Fruit fly (Drosophila melanogaster) whole organism, embryonic: ENCODE measurements around the gene Clk.

Source experiments
- Adf1 ChIP-seq: fragments of 200-800 bp; sonication (Bioruptor generic); IDR thresholded peaks from 2 replicates; pipeline ENCODE4 v1.3.6; 2022; ENCODE audit warnings: missing biosample characterization, missing genetic modification characterization
- Aef1 ChIP-seq: fragments of 200-800 bp; sonication (Bioruptor generic); IDR thresholded peaks from 3 replicates; pipeline ENCODE4 v1.3.6; 2022; ENCODE audit warnings: missing biosample characterization, missing genetic modification characterization
- Atf6 ChIP-seq: fragments of 200-800 bp; sonication (Bioruptor generic); IDR thresholded peaks from 2 replicates; pipeline ENCODE4 v1.3.6; 2022; ENCODE audit warnings: missing biosample characterization, missing genetic modification characterization
- Bdp1 ChIP-seq: fragments of 200-800 bp; sonication (Bioruptor generic); optimal IDR thresholded peaks from 3 replicates; lab custom pipeline; 2016; ENCODE audit warnings: missing biosample characterization, missing genetic modification characterization
- Bteb2 ChIP-seq: fragments of 200-800 bp; sonication (Bioruptor generic); optimal IDR thresholded peaks from 2 replicates; lab custom pipeline; 2016; ENCODE audit warnings: missing biosample characterization, missing genetic modification characterization
- CG10274 ChIP-seq: fragments of 200-800 bp; sonication (Bioruptor generic); optimal IDR thresholded peaks from 3 replicates; lab custom pipeline; 2017; ENCODE audit warnings: missing biosample characterization, mild to moderate bottlenecking, missing genetic modification characterization
- CG11723 ChIP-seq: fragments of 200-800 bp; sonication (Bioruptor generic); optimal IDR thresholded peaks from 2 replicates; lab custom pipeline; 2017; ENCODE audit warnings: missing biosample characterization, mild to moderate bottlenecking, missing genetic modification characterization
- CG12659 ChIP-seq: fragments of 200-800 bp; sonication (Bioruptor generic); optimal IDR thresholded peaks from 3 replicates; lab custom pipeline; 2017; ENCODE audit warnings: mild to moderate bottlenecking, missing biosample characterization, missing genetic modification reagents, missing genetic modification characterization
- CG13624 ChIP-seq: fragments of 200-800 bp; sonication (Bioruptor generic); optimal IDR thresholded peaks from 2 replicates; lab custom pipeline; 2016; ENCODE audit warnings: missing biosample characterization, missing genetic modification characterization
- CG13894 ChIP-seq: fragments of 200-800 bp; sonication (Bioruptor generic); optimal IDR thresholded peaks from 3 replicates; lab custom pipeline; 2018; ENCODE audit warnings: missing biosample characterization, mild to moderate bottlenecking, missing genetic modification characterization, moderate library complexity
- CG14014 ChIP-seq: fragments of 200-800 bp; sonication (Bioruptor generic); IDR thresholded peaks from 2 replicates; pipeline ENCODE4 v1.3.6; 2022; ENCODE audit warnings: missing biosample characterization, missing genetic modification characterization
- CG17912 ChIP-seq: fragments of 200-800 bp; sonication (Bioruptor generic); optimal IDR thresholded peaks from 2 replicates; lab custom pipeline; 2018; ENCODE audit warnings: missing biosample characterization, mild to moderate bottlenecking, missing genetic modification characterization
- CG1832 ChIP-seq: fragments of 200-800 bp; sonication (Bioruptor generic); optimal IDR thresholded peaks from 2 replicates; lab custom pipeline; 2017; ENCODE audit warnings: missing biosample characterization, mild to moderate bottlenecking, missing genetic modification characterization, inconsistent platforms
- CG18599 ChIP-seq: fragments of 200-800 bp; sonication (Bioruptor generic); optimal IDR thresholded peaks from 3 replicates; lab custom pipeline; 2017; ENCODE audit warnings: missing biosample characterization, missing genetic modification characterization, mild to moderate bottlenecking, moderate library complexity, missing genetic modification reagents
- CG2120 ChIP-seq: fragments of 200-800 bp; sonication (Bioruptor generic); optimal IDR thresholded peaks from 3 replicates; lab custom pipeline; 2016; ENCODE audit warnings: missing biosample characterization, missing genetic modification characterization
- CG30403 ChIP-seq: fragments of 200-800 bp; sonication (Bioruptor generic); optimal IDR thresholded peaks from 3 replicates; lab custom pipeline; 2016; ENCODE audit warnings: missing biosample characterization, missing genetic modification characterization
- CG34224 ChIP-seq: fragments of 200-800 bp; sonication (Bioruptor generic); IDR thresholded peaks from 3 replicates; pipeline ENCODE4 v1.3.6; 2022; ENCODE audit warnings: missing biosample characterization, missing genetic modification characterization; ENCODE audit not compliant: partially characterized antibody
- CG4617 ChIP-seq: fragments of 200-800 bp; sonication (Bioruptor generic); optimal IDR thresholded peaks from 3 replicates; lab custom pipeline; 2016; ENCODE audit warnings: missing biosample characterization, missing genetic modification characterization, borderline replicate concordance
- CG4820 ChIP-seq: fragments of 200-800 bp; sonication (Bioruptor generic); optimal IDR thresholded peaks from 3 replicates; lab custom pipeline; 2016; ENCODE audit warnings: missing biosample characterization, missing genetic modification characterization
- CG6272 ChIP-seq: fragments of 200-800 bp; sonication (Bioruptor generic); IDR thresholded peaks from 2 replicates; pipeline ENCODE4 v1.3.6; 2022; ENCODE audit warnings: missing biosample characterization, missing genetic modification characterization
- CG9817 ChIP-seq: fragments of 200-800 bp; sonication (Bioruptor generic); optimal IDR thresholded peaks from 2 replicates; lab custom pipeline; 2018; ENCODE audit warnings: missing biosample characterization, mild to moderate bottlenecking, missing genetic modification characterization, moderate library complexity
- Dbx ChIP-seq: fragments of 200-800 bp; sonication (Bioruptor generic); IDR thresholded peaks from 3 replicates; pipeline ENCODE4 v1.3.6; 2022; ENCODE audit warnings: missing biosample characterization, missing genetic modification characterization
- E2f1 ChIP-seq: fragments of 200-800 bp; sonication (Bioruptor generic); IDR thresholded peaks from 2 replicates; pipeline ENCODE4 v1.3.6; 2022; ENCODE audit warnings: missing biosample characterization, missing genetic modification characterization
- Ets65A ChIP-seq: fragments of 200-800 bp; sonication (Bioruptor generic); peaks from one replicate; lab custom pipeline; 2016; ENCODE audit warnings: missing biosample characterization, missing genetic modification characterization
- Gsc ChIP-seq: fragments of 200-800 bp; sonication (Bioruptor generic); IDR thresholded peaks from 2 replicates; pipeline ENCODE4 v1.3.6; 2022; ENCODE audit warnings: missing biosample characterization, missing genetic modification characterization
- H15 ChIP-seq: fragments of 200-800 bp; sonication (Bioruptor generic); IDR thresholded peaks from 3 replicates; pipeline ENCODE4 v1.3.6; 2022; ENCODE audit warnings: missing biosample characterization, missing genetic modification characterization
- Hmr ChIP-seq: fragments of 200-800 bp; sonication (Bioruptor generic); optimal IDR thresholded peaks from 3 replicates; lab custom pipeline; 2017; ENCODE audit warnings: mild to moderate bottlenecking, missing biosample characterization, missing genetic modification reagents, missing genetic modification characterization
- MBD-R2 ChIP-seq: fragments of 200-800 bp; sonication (Bioruptor generic); IDR thresholded peaks from 2 replicates; pipeline ENCODE4 v1.3.6; 2022; ENCODE audit warnings: missing biosample characterization, missing genetic modification characterization
- NFAT ChIP-seq: fragments of 200-800 bp; sonication (Bioruptor generic); IDR thresholded peaks from 2 replicates; pipeline ENCODE4 v1.3.6; 2022; ENCODE audit warnings: missing biosample characterization, missing genetic modification characterization
- Oli ChIP-seq: fragments of 200-800 bp; sonication (Bioruptor generic); optimal IDR thresholded peaks from 2 replicates; lab custom pipeline; 2018; ENCODE audit warnings: missing biosample characterization, mild to moderate bottlenecking, missing genetic modification characterization, moderate library complexity
- bcd ChIP-seq: fragments of 200-800 bp; sonication (Bioruptor generic); optimal IDR thresholded peaks from 2 replicates; lab custom pipeline; 2017; ENCODE audit warnings: missing biosample characterization, mild to moderate bottlenecking, missing genetic modification characterization
- caup ChIP-seq: fragments of 200-800 bp; sonication (Bioruptor generic); optimal IDR thresholded peaks from 3 replicates; lab custom pipeline; 2017; ENCODE audit warnings: missing biosample characterization, mild to moderate bottlenecking, missing genetic modification characterization, moderate library complexity; ENCODE audit not compliant: severe bottlenecking
- chm ChIP-seq: fragments of 200-800 bp; sonication (Bioruptor generic); IDR thresholded peaks from 2 replicates; pipeline ENCODE4 v1.3.6; 2022; ENCODE audit warnings: missing biosample characterization, missing genetic modification characterization
- emc ChIP-seq: fragments of 200-800 bp; sonication (Bioruptor generic); optimal IDR thresholded peaks from 2 replicates; lab custom pipeline; 2016; ENCODE audit warnings: missing biosample characterization, missing genetic modification characterization
- en ChIP-seq: fragments of 200-800 bp; sonication (Bioruptor generic); optimal IDR thresholded peaks from 2 replicates; lab custom pipeline; 2016; ENCODE audit warnings: missing biosample characterization, missing genetic modification characterization
- fd3F ChIP-seq: fragments of 200-800 bp; sonication (Bioruptor generic); optimal IDR thresholded peaks from 2 replicates; lab custom pipeline; 2018; ENCODE audit warnings: missing biosample characterization, mild to moderate bottlenecking, missing genetic modification characterization, moderate library complexity
- fd64A ChIP-seq: fragments of 200-800 bp; sonication (Bioruptor generic); optimal IDR thresholded peaks from 3 replicates; lab custom pipeline; 2018; ENCODE audit warnings: missing biosample characterization, mild to moderate bottlenecking, missing genetic modification characterization
- fru ChIP-seq: fragments of >200 bp; optimal IDR thresholded peaks from 2 replicates; lab custom pipeline; 2017
- grn ChIP-seq: fragments of 200-800 bp; sonication (Bioruptor generic); optimal IDR thresholded peaks from 3 replicates; lab custom pipeline; 2017; ENCODE audit warnings: missing biosample characterization, missing genetic modification characterization
- lab ChIP-seq: fragments of 200-800 bp; sonication (Bioruptor generic); optimal IDR thresholded peaks from 3 replicates; lab custom pipeline; 2017; ENCODE audit warnings: missing biosample characterization, missing genetic modification characterization, mild to moderate bottlenecking, moderate library complexity, missing genetic modification reagents
- lilli ChIP-seq: fragments of 200-800 bp; sonication (Bioruptor generic); optimal IDR thresholded peaks from 3 replicates; lab custom pipeline; 2016; ENCODE audit warnings: missing biosample characterization, missing genetic modification characterization
- luna ChIP-seq: fragments of 200-800 bp; sonication (Bioruptor generic); optimal IDR thresholded peaks from 2 replicates; lab custom pipeline; 2016; ENCODE audit warnings: missing biosample characterization, missing genetic modification characterization
- mld ChIP-seq: fragments of 200-800 bp; sonication (Bioruptor generic); IDR thresholded peaks from 3 replicates; pipeline ENCODE4 v1.3.6; 2022; ENCODE audit warnings: missing biosample characterization, missing genetic modification characterization; ENCODE audit not compliant: partially characterized antibody
- nerfin-1 ChIP-seq: fragments of 200-800 bp; sonication (Bioruptor generic); optimal IDR thresholded peaks from 3 replicates; lab custom pipeline; 2019; ENCODE audit warnings: missing biosample characterization, mild to moderate bottlenecking, missing genetic modification characterization, moderate library complexity
- psq ChIP-seq: fragments of 200-800 bp; sonication (Bioruptor generic); optimal IDR thresholded peaks from 2 replicates; lab custom pipeline; 2017; ENCODE audit warnings: missing biosample characterization, missing genetic modification characterization
- row ChIP-seq: fragments of 200-800 bp; sonication (Bioruptor generic); IDR thresholded peaks from 3 replicates; pipeline ENCODE4 v1.3.6; 2022; ENCODE audit warnings: missing biosample characterization, missing genetic modification characterization
- schlank ChIP-seq: fragments of 200-800 bp; sonication (Bioruptor generic); optimal IDR thresholded peaks from 2 replicates; lab custom pipeline; 2018; ENCODE audit warnings: missing biosample characterization, mild to moderate bottlenecking, missing genetic modification characterization
- scrt ChIP-seq: fragments of 200-800 bp; sonication (Bioruptor generic); optimal IDR thresholded peaks from 2 replicates; lab custom pipeline; 2018; ENCODE audit warnings: missing biosample characterization, mild to moderate bottlenecking, missing genetic modification characterization, moderate library complexity
- slbo ChIP-seq: fragments of 200-800 bp; sonication (Bioruptor generic); IDR thresholded peaks from 2 replicates; pipeline ENCODE4 v1.3.6; 2022; ENCODE audit warnings: missing biosample characterization, missing genetic modification characterization
- sug ChIP-seq: fragments of 200-800 bp; optimal IDR thresholded peaks from 2 replicates; lab custom pipeline; 2019; ENCODE audit warnings: missing biosample characterization, mild to moderate bottlenecking, missing genetic modification characterization, moderate library complexity
- tin ChIP-seq: fragments of 200-800 bp; sonication (Bioruptor generic); optimal IDR thresholded peaks from 3 replicates; lab custom pipeline; 2016; ENCODE audit warnings: missing biosample characterization, missing genetic modification characterization

The Clk gene

dm6 chr3L:7759835-7760780, 15.3 kb downstream of the Clk start, which contains the start of gene Hn (continued):
- TF ChIP-seq CG4617 (GFP tag; lab: Kevin White, UChicago), result no peak
- peak; percentile 23 for TF ChIP-seq bcd (GFP tag; lab: Kevin White, UChicago)
- TF ChIP-seq lab (GFP tag; lab: Kevin White, UChicago), result peak; percentile 19
- TF ChIP-seq row (GFP tag; lab: Robert Waterston, UW), result peak; percentile 39; the same call in 2 of the 3 replicates
- peak; percentile 14 for TF ChIP-seq CG18599 (GFP tag; lab: Kevin White, UChicago)
- peak; percentile 8 for TF ChIP-seq CG30403
- TF ChIP-seq lilli (GFP tag; lab: Kevin White, UChicago), result peak; percentile 17
- TF ChIP-seq CG2120, result peak; percentile 78
- peak; percentile 26 for TF ChIP-seq Hmr (GFP tag; lab: Kevin White, UChicago)
- TF ChIP-seq en (GFP tag; lab: Kevin White, UChicago), result no peak
- TF ChIP-seq Gsc (GFP tag; lab: Robert Waterston, UW), result no peak
- peak; percentile 18 for TF ChIP-seq CG13624 (GFP tag; lab: Kevin White, UChicago)
- no peak for TF ChIP-seq Oli (tag; lab: Kevin White, UChicago)
- no peak for TF ChIP-seq Aef1 (GFP tag; lab: Robert Waterston, UW)
- peak; percentile 2 for TF ChIP-seq Bteb2
- no peak for TF ChIP-seq CG17912 (GFP tag; lab: Kevin White, UChicago)
- TF ChIP-seq NFAT (GFP tag; lab: Robert Waterston, UW), result 0 out of 2 replicates have a peak, but pooled peaks have one; percentile 45
- peak; percentile 96 for TF ChIP-seq sug (tag; lab: Kevin White, UChicago)
- TF ChIP-seq fd3F (GFP tag; lab: Kevin White, UChicago), result no peak
- no peak for TF ChIP-seq fru (lab: Kevin White, UChicago)
- no peak for TF ChIP-seq CG1832 (GFP tag; lab: Kevin White, UChicago)
- peak; percentile 69 for TF ChIP-seq slbo
- TF ChIP-seq CG4820 (GFP tag; lab: Kevin White, UChicago), result no peak
- TF ChIP-seq CG9817, result peak; percentile 23
- peak; percentile 21 for TF ChIP-seq Ets65A
- TF ChIP-seq MBD-R2 (GFP tag; lab: Robert Waterston, UW), result 0 out of 2 replicates have a peak, but pooled peaks have one; percentile 17
- 0 out of 3 replicates have a peak, but pooled peaks have one; percentile 32 for TF ChIP-seq Dbx
- TF ChIP-seq luna, result peak; percentile 12
- peak; percentile 24; the same call in 1 of the 2 replicates for TF ChIP-seq Adf1 (GFP tag; lab: Robert Waterston, UW)
- peak; percentile 4 for TF ChIP-seq caup
- no peak for TF ChIP-seq chm (GFP tag; lab: Robert Waterston, UW)
- no peak for TF ChIP-seq emc
- no peak for TF ChIP-seq scrt
- TF ChIP-seq CG14014 (GFP tag; lab: Robert Waterston, UW), result peak; percentile 22; the same call in 1 of the 2 replicates
- TF ChIP-seq E2f1 (GFP tag; lab: Robert Waterston, UW), result no peak

DNA sequence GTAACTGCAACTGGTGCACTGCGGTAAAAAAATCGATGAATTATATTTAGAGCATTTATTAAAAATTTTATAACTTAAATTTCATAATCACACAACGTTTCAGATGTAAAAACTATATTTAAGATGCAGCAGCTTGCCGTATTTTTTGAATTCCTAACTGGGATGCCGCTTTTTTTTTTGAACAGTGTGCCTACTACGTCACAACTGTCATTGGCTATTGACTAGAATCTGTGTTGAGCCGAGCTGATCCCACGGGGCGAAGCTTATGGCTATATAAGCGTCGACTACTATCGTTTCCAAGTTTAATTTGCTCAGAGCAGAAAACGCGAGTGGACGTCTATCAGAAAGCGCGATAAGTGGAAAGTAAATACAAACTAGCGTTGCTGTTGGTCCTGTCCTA, 21.3 kb downstream of the Clk start, which contains the start of gene CG7409:
TSS of gene CG7409 (plus strand) at position 301 of the 400 bp plus-strand sequence.
- TF ChIP-seq CG34224 (GFP tag; lab: Robert Waterston, UW) (no peak), nerfin-1 (tag; lab: Kevin White, UChicago) (no peak), Ets65A (peak; percentile 52), CG12659 (GFP tag; lab: Kevin White, UChicago) (no peak), psq (GFP tag; lab: Kevin White, UChicago) (no peak), schlank (tag; lab: Kevin White, UChicago) (no peak), Atf6 (GFP tag; lab: Robert Waterston, UW) (no peak), mld (GFP tag; lab: Robert Waterston, UW) (no peak), Bdp1 (GFP tag; lab: Kevin White, UChicago) (no peak), CG11723 (GFP tag; lab: Kevin White, UChicago) (no peak), H15 (GFP tag; lab: Robert Waterston, UW) (0 out of 3 replicates have a peak, but pooled peaks have one; percentile 25), CG10274 (GFP tag; lab: Kevin White, UChicago) (no peak), tin (GFP tag; lab: Kevin White, UChicago) (no peak), CG13894 (tag; lab: Kevin White, UChicago) (no peak), CG6272 (GFP tag; lab: Robert Waterston, UW) (no peak), fd64A (GFP tag; lab: Kevin White, UChicago) (no peak), grn (GFP tag; lab: Kevin White, UChicago) (no peak)
